Worm (Caenorhabditis elegans) whole organism, mixed stage, embryonic: ENCODE data around the gene C46C2.5.

ENCODE experiments used
- bed-3 ChIP-seq: fragments of 200-800 bp; sonication (Bioruptor generic); optimal IDR thresholded peaks from 3 replicates; lab custom pipeline; 2018; ENCODE audit warnings: mild to moderate bottlenecking, missing genetic modification characterization, moderate library complexity, missing compliant biosample characterization
- blmp-1 ChIP-seq: fragments of 150-350 bp; optimal IDR thresholded peaks from 2 replicates; lab custom pipeline; 2014; ENCODE audit warnings: missing biosample characterization, missing genetic modification characterization
- ceh-39 ChIP-seq: fragments of 150-350 bp; optimal IDR thresholded peaks from 2 replicates; lab custom pipeline; 2014; ENCODE audit warnings: missing biosample characterization, missing genetic modification characterization
- ceh-43 ChIP-seq: fragments of 200-800 bp; sonication (Bioruptor generic); optimal IDR thresholded peaks from 2 replicates; lab custom pipeline; 2018; ENCODE audit warnings: mild to moderate bottlenecking, missing genetic modification characterization, moderate library complexity, missing compliant biosample characterization
- ceh-83 ChIP-seq: fragments of 200-800 bp; sonication (Bioruptor generic); optimal IDR thresholded peaks from 2 replicates; lab custom pipeline; 2018; ENCODE audit warnings: mild to moderate bottlenecking, missing genetic modification characterization, missing compliant biosample characterization
- ces-1 ChIP-seq: fragments of 150-350 bp; optimal IDR thresholded peaks from 2 replicates; lab custom pipeline; 2014; ENCODE audit warnings: missing biosample characterization, missing genetic modification reagents, missing genetic modification characterization
- drap-1 ChIP-seq: fragments of 200-800 bp; sonication (Bioruptor generic); optimal IDR thresholded peaks from 3 replicates; lab custom pipeline; 2018; ENCODE audit warnings: mild to moderate bottlenecking, missing genetic modification characterization, missing compliant biosample characterization
- elt-3 ChIP-seq: fragments of 150-350 bp; optimal IDR thresholded peaks from 2 replicates; lab custom pipeline; 2014; ENCODE audit warnings: missing biosample characterization, missing genetic modification characterization
- flh-1 ChIP-seq: fragments of 200-800 bp; sonication (Bioruptor generic); optimal IDR thresholded peaks from 2 replicates; lab custom pipeline; 2018; ENCODE audit warnings: mild to moderate bottlenecking, missing genetic modification characterization, moderate library complexity, missing compliant biosample characterization
- ham-2 ChIP-seq: fragments of 200-800 bp; sonication (Bioruptor generic); optimal IDR thresholded peaks from 2 replicates; lab custom pipeline; 2018; ENCODE audit warnings: mild to moderate bottlenecking, missing genetic modification characterization, missing compliant biosample characterization
- hlh-1 ChIP-seq: fragments of 150-350 bp; optimal IDR thresholded peaks from 2 replicates; lab custom pipeline; 2014; ENCODE audit warnings: missing biosample characterization, missing genetic modification reagents, missing genetic modification characterization
- lin-13 ChIP-seq: fragments of 150-350 bp; optimal IDR thresholded peaks from 2 replicates; lab custom pipeline; 2014; ENCODE audit warnings: missing biosample characterization, missing genetic modification characterization
- lin-32 ChIP-seq: fragments of 200-800 bp; sonication (Bioruptor generic); optimal IDR thresholded peaks from 2 replicates; lab custom pipeline; 2018; ENCODE audit warnings: mild to moderate bottlenecking, missing genetic modification characterization, missing compliant biosample characterization
- lsy-2 ChIP-seq: fragments of 150-350 bp; optimal IDR thresholded peaks from 2 replicates; lab custom pipeline; 2014; ENCODE audit warnings: missing biosample characterization, missing genetic modification characterization
- mab-5 ChIP-seq: fragments of 150-350 bp; optimal IDR thresholded peaks from 2 replicates; lab custom pipeline; 2014; ENCODE audit warnings: missing biosample characterization, missing genetic modification characterization
- mep-1 ChIP-seq: fragments of 150-350 bp; optimal IDR thresholded peaks from 2 replicates; lab custom pipeline; 2017; ENCODE audit warnings: missing biosample characterization, missing genetic modification reagents, missing genetic modification characterization, inconsistent platforms
- mls-2 ChIP-seq: sonication (generic microtip); optimal IDR thresholded peaks from 2 replicates; lab custom pipeline; 2016; ENCODE audit warnings: mild to moderate bottlenecking, missing genetic modification characterization, moderate library complexity, missing compliant biosample characterization
- nhr-12 ChIP-seq: fragments of 150-350 bp; optimal IDR thresholded peaks from 2 replicates; lab custom pipeline; 2014; ENCODE audit warnings: missing biosample characterization, missing genetic modification characterization
- nhr-2 ChIP-seq: fragments of 150-350 bp; optimal IDR thresholded peaks from 2 replicates; lab custom pipeline; 2014; ENCODE audit warnings: missing biosample characterization, missing genetic modification characterization
- nhr-237 ChIP-seq: fragments of 150-350 bp; optimal IDR thresholded peaks from 2 replicates; lab custom pipeline; 2014; ENCODE audit warnings: missing biosample characterization, missing genetic modification characterization
- nhr-28 ChIP-seq: fragments of 150-350 bp; optimal IDR thresholded peaks from 2 replicates; lab custom pipeline; 2014; ENCODE audit warnings: missing biosample characterization, missing genetic modification characterization
- nhr-76 ChIP-seq: sonication (generic microtip); optimal IDR thresholded peaks from 2 replicates; lab custom pipeline; 2017; ENCODE audit warnings: missing biosample characterization, missing genetic modification characterization
- pha-4 ChIP-seq: fragments of 150-350 bp; optimal IDR thresholded peaks from 2 replicates; lab custom pipeline; 2018; ENCODE audit warnings: missing biosample characterization, missing genetic modification reagents, missing genetic modification characterization
- sem-2 ChIP-seq: fragments of 200-800 bp; sonication (Bioruptor generic); optimal IDR thresholded peaks from 2 replicates; lab custom pipeline; 2018; ENCODE audit warnings: mild to moderate bottlenecking, missing genetic modification characterization, missing compliant biosample characterization
- snpc-4 ChIP-seq: fragments of 150-350 bp; optimal IDR thresholded peaks from 2 replicates; lab custom pipeline; 2014; ENCODE audit warnings: missing biosample characterization, missing genetic modification characterization
- sptf-1 ChIP-seq: sonication (generic microtip); optimal IDR thresholded peaks from 2 replicates; lab custom pipeline; 2017; ENCODE audit warnings: mild to moderate bottlenecking, missing genetic modification characterization, moderate library complexity, missing compliant biosample characterization
- tbx-8 ChIP-seq: fragments of 200-800 bp; sonication (Bioruptor generic); optimal IDR thresholded peaks from 2 replicates; lab custom pipeline; 2018; ENCODE audit warnings: mild to moderate bottlenecking, missing genetic modification characterization, moderate library complexity, missing compliant biosample characterization
- unc-120 ChIP-seq: sonication (generic microtip); optimal IDR thresholded peaks from 2 replicates; lab custom pipeline; 2017; ENCODE audit warnings: missing genetic modification characterization, missing compliant biosample characterization; ENCODE audit not compliant: poor library complexity, severe bottlenecking
- unc-39 ChIP-seq: fragments of 150-350 bp; optimal IDR thresholded peaks from 2 replicates; lab custom pipeline; 2014; ENCODE audit warnings: missing biosample characterization, missing genetic modification characterization
- unc-62 ChIP-seq: fragments of 150-350 bp; optimal IDR thresholded peaks from 2 replicates; lab custom pipeline; 2014; ENCODE audit warnings: missing biosample characterization, missing genetic modification reagents, missing genetic modification characterization
- zip-8 ChIP-seq: fragments of 150-350 bp; optimal IDR thresholded peaks from 2 replicates; lab custom pipeline; 2014; ENCODE audit warnings: missing biosample characterization, missing genetic modification characterization

Gene C46C2.5

ce11 chrIV:9218415-9218814, 26.0 kb upstream of the C46C2.5 start:
- TF ChIP-seq ham-2 (GFP tag; lab: Kevin White, UChicago) (no peak), bed-3 (GFP tag; lab: Kevin White, UChicago) (no peak), nhr-2 (tag; lab: Kevin White, UChicago) (no peak), sptf-1 (no peak), lsy-2 (tag; lab: Kevin White, UChicago) (no peak), elt-3 (tag; lab: Kevin White, UChicago) (no peak), flh-1 (GFP tag; lab: Kevin White, UChicago) (no peak)

- no peak for TF ChIP-seq pha-4 (tag; lab: Kevin White, UChicago)
- TF ChIP-seq blmp-1 (tag; lab: Kevin White, UChicago) = no peak
- no peak for TF ChIP-seq unc-62 (GFP tag; lab: Kevin White, UChicago)
- TF ChIP-seq nhr-12 (tag; lab: Kevin White, UChicago) = no peak
- no peak for TF ChIP-seq unc-120
- no peak for TF ChIP-seq lin-32 (GFP tag; lab: Kevin White, UChicago)
- TF ChIP-seq unc-39 (tag; lab: Kevin White, UChicago) = no peak
- TF ChIP-seq mab-5 = no peak
- no peak for TF ChIP-seq snpc-4
- TF ChIP-seq elt-3 (tag; lab: Kevin White, UChicago) = no peak
- TF ChIP-seq lin-13 (tag; lab: Kevin White, UChicago) = no peak
- no peak for TF ChIP-seq nhr-2 (tag; lab: Kevin White, UChicago)
- TF ChIP-seq zip-8 = no peak
- TF ChIP-seq sem-2 (GFP tag; lab: Kevin White, UChicago) = no peak
- TF ChIP-seq lsy-2 (tag; lab: Kevin White, UChicago) = no peak
Measured at ce11 chrIV:9217426-9217825, 25.0 kb upstream of the C46C2.5 start, which contains the start of gene C46C2.2. Gene C46C2.2 (plus strand): TSS chrIV:9217726.

- no peak for TF ChIP-seq sptf-1
Measured at ce11 chrIV:9216956-9217355, 24.5 kb upstream of the C46C2.5 start.

- peak; percentile 49 for TF ChIP-seq mep-1
- TF ChIP-seq ceh-39 (tag; lab: Kevin White, UChicago) = no peak
- peak; percentile 52 for TF ChIP-seq ces-1 (GFP tag; lab: Kevin White, UChicago)
- no peak for TF ChIP-seq ham-2 (GFP tag; lab: Kevin White, UChicago)
- peak; percentile 41 for TF ChIP-seq hlh-1 (tag; lab: Kevin White, UChicago)
- TF ChIP-seq blmp-1 (tag; lab: Kevin White, UChicago) = no peak
- peak; percentile 27 for TF ChIP-seq unc-120
- no peak for TF ChIP-seq sem-2 (GFP tag; lab: Kevin White, UChicago)
- no peak for TF ChIP-seq nhr-2 (tag; lab: Kevin White, UChicago)
- no peak for TF ChIP-seq zip-8
- TF ChIP-seq sptf-1 = peak; percentile 9
Measured at ce11 chrIV:9216437-9216836, 24.0 kb upstream of the C46C2.5 start.

ce11 chrIV:9215824-9216223, 23.4 kb upstream of the C46C2.5 start:
- TF ChIP-seq ceh-43 (GFP tag; lab: Kevin White, UChicago) = no peak
- TF ChIP-seq, all 35 proteins: peak for 0

- TF ChIP-seq nhr-2 (tag; lab: Kevin White, UChicago) (no peak), mab-5 (no peak), nhr-76 (tag; lab: Kevin White, UChicago) (no peak), ceh-83 (no peak), nhr-237 (tag; lab: Kevin White, UChicago) (no peak), bed-3 (GFP tag; lab: Kevin White, UChicago) (no peak), ham-2 (GFP tag; lab: Kevin White, UChicago) (no peak), lin-13 (tag; lab: Kevin White, UChicago) (no peak), hlh-1 (tag; lab: Kevin White, UChicago) (no peak), snpc-4 (no peak)
Measured at ce11 chrIV:9214823-9215222, 22.4 kb upstream of the C46C2.5 start.

DNA sequence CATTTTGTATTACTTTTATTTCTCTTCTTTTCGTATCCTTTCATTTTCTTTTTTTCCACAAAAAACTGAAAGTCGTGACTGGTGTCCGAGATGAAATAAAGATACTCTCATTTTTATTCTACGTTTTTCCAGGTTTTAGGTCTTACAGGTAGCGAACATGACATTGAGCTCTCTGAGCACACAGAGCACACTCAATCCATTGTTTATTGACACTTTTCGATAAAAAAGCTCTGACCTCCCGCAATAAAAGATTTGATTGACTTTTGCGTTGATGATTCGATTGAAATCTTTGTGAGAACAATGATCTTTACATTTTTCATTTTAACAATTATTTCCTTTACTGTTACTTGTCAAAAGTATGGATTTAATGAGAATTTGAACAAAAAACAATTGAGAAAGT, 19.7 kb upstream of the C46C2.5 start, which contains the start of gene C46C2.6:
Gene C46C2.6, plus strand, starts transcription at position 301 of the 400 bp plus-strand sequence.
- TF ChIP-seq unc-120 (no peak), tbx-8 (GFP tag; lab: Kevin White, UChicago) (no peak), drap-1 (GFP tag; lab: Kevin White, UChicago) (no peak), unc-62 (GFP tag; lab: Kevin White, UChicago) (no peak), sptf-1 (no peak), ces-1 (GFP tag; lab: Kevin White, UChicago) (no peak), snpc-4 (no peak), hlh-1 (tag; lab: Kevin White, UChicago) (no peak), nhr-237 (tag; lab: Kevin White, UChicago) (no peak), zip-8 (no peak), mab-5 (no peak), bed-3 (GFP tag; lab: Kevin White, UChicago) (no peak), ceh-43 (GFP tag; lab: Kevin White, UChicago) (no peak), lin-32 (GFP tag; lab: Kevin White, UChicago) (no peak), nhr-28 (tag; lab: Kevin White, UChicago) (no peak), mls-2 (tag; lab: Kevin White, UChicago) (no peak), nhr-76 (tag; lab: Kevin White, UChicago) (no peak), mep-1 (no peak), ceh-39 (tag; lab: Kevin White, UChicago) (no peak), nhr-12 (tag; lab: Kevin White, UChicago) (no peak)
